Worm (Caenorhabditis elegans) whole organism, L4 larva: ENCODE data around the gene pbs-1.

Experiments
- F10B5.3 ChIP-seq: sonication (generic microtip); optimal IDR thresholded peaks from 2 replicates; lab custom pipeline; 2016; ENCODE audit warnings: mild to moderate bottlenecking, missing genetic modification characterization, missing compliant biosample characterization
- F26F4.8 ChIP-seq: fragments of 200-800 bp; sonication (Bioruptor generic); conservative IDR thresholded peaks from 2 replicates; pipeline ENCODE4 v1.3.6; 2022; ENCODE audit warnings: missing genetic modification characterization, missing compliant biosample characterization
- F37D6.2 ChIP-seq: sonication (generic microtip); optimal IDR thresholded peaks from 2 replicates; lab custom pipeline; 2016; ENCODE audit warnings: mild to moderate bottlenecking, missing genetic modification characterization, missing compliant biosample characterization
- Y105C5A.15 ChIP-seq: fragments of 200-800 bp; sonication (Bioruptor generic); IDR thresholded peaks from 2 replicates; pipeline ENCODE4 v1.3.6; 2022; ENCODE audit warnings: missing genetic modification characterization, missing compliant biosample characterization
- ZK546.5 ChIP-seq, 2 experiments: sonication (generic microtip); optimal IDR thresholded peaks; 2 replicates each; lab custom pipeline; 2017; ENCODE audit warnings: missing biosample characterization in 2 of 2, missing genetic modification characterization in 2 of 2
- aha-1 ChIP-seq: fragments of 150-350 bp; peaks from one replicate; lab custom pipeline; 2014; ENCODE audit warnings: missing biosample characterization, missing genetic modification characterization
- ama-1 ChIP-seq: fragments of 150-350 bp; optimal IDR thresholded peaks from 2 replicates; lab custom pipeline; 2014; ENCODE audit warnings: inconsistent platforms, mixed read lengths
- arid-1 ChIP-seq: fragments of 200-800 bp; sonication (Bioruptor generic); conservative IDR thresholded peaks from 2 replicates; pipeline ENCODE4 v1.3.6; 2022; ENCODE audit warnings: missing genetic modification reagents, missing genetic modification characterization, missing compliant biosample characterization
- ceh-20 ChIP-seq: fragments of 200-800 bp; sonication (Bioruptor generic); IDR thresholded peaks from 2 replicates; pipeline ENCODE4 v1.3.6; 2022; ENCODE audit warnings: missing genetic modification reagents, missing genetic modification characterization, missing compliant biosample characterization
- ceh-32 ChIP-seq: sonication (generic microtip); optimal IDR thresholded peaks from 2 replicates; lab custom pipeline; 2016; ENCODE audit warnings: mild to moderate bottlenecking, missing genetic modification characterization, missing compliant biosample characterization; ENCODE audit not compliant: poor library complexity
- ceh-44 ChIP-seq: fragments of 200-800 bp; sonication (Bioruptor generic); IDR thresholded peaks from 2 replicates; pipeline ENCODE4 v1.3.6; 2022; ENCODE audit warnings: missing genetic modification reagents, missing genetic modification characterization, missing compliant biosample characterization
- ceh-62 ChIP-seq: sonication (generic microtip); optimal IDR thresholded peaks from 2 replicates; lab custom pipeline; 2017; ENCODE audit warnings: missing biosample characterization, missing genetic modification characterization
- daf-16 ChIP-seq, 3 experiments: sonication (generic microtip); optimal IDR thresholded peaks; 2 replicates each; lab custom pipeline; 2016 to 2017; ENCODE audit warnings: missing genetic modification characterization in 3 of 3, missing genetic modification reagents in 3 of 3, mild to moderate bottlenecking in 2 of 3, missing compliant biosample characterization in 2 of 3, missing biosample characterization in 1 of 3, moderate library complexity in 1 of 3
- daf-8 ChIP-seq: fragments of 200-800 bp; sonication (Bioruptor generic); IDR thresholded peaks from 2 replicates; pipeline ENCODE4 v1.3.6; 2022; ENCODE audit warnings: missing genetic modification characterization, missing compliant biosample characterization
- dmd-8 ChIP-seq: fragments of 200-800 bp; sonication (Bioruptor generic); IDR thresholded peaks from 2 replicates; pipeline ENCODE4 v1.3.6; 2022; ENCODE audit warnings: missing genetic modification characterization, missing compliant biosample characterization
- egl-43 ChIP-seq: fragments of 200-800 bp; sonication (Bioruptor generic); IDR thresholded peaks from 2 replicates; pipeline ENCODE4 v1.3.6; 2022; ENCODE audit warnings: missing genetic modification reagents, missing genetic modification characterization, missing compliant biosample characterization
- gei-8 ChIP-seq: fragments of 200-800 bp; sonication (Bioruptor generic); optimal IDR thresholded peaks from 2 replicates; lab custom pipeline; 2018; ENCODE audit warnings: mild to moderate bottlenecking, missing genetic modification characterization, missing compliant biosample characterization
- hmg-1.1 ChIP-seq: fragments of 200-800 bp; sonication (Bioruptor generic); IDR thresholded peaks from 2 replicates; pipeline ENCODE4 v1.3.6; 2022; ENCODE audit warnings: missing genetic modification reagents, missing genetic modification characterization, missing compliant biosample characterization
- jun-1 ChIP-seq: fragments of 150-350 bp; optimal IDR thresholded peaks from 2 replicates; lab custom pipeline; 2014; ENCODE audit warnings: missing biosample characterization, missing genetic modification reagents, missing genetic modification characterization
- lin-13 ChIP-seq: fragments of 150-350 bp; optimal IDR thresholded peaks from 2 replicates; lab custom pipeline; 2014; ENCODE audit warnings: missing biosample characterization, missing genetic modification reagents, missing genetic modification characterization
- lin-15B ChIP-seq: fragments of 150-350 bp; sonication (generic microtip); optimal IDR thresholded peaks from 3 replicates; lab custom pipeline; 2014; ENCODE audit warnings: missing biosample characterization, missing genetic modification characterization
- madf-5 ChIP-seq, 2 experiments: fragments of 200-800 bp; sonication (Bioruptor generic); IDR thresholded peaks; 2 replicates each; pipeline ENCODE4 v1.3.6; 2022; ENCODE audit warnings: missing compliant biosample characterization in 2 of 2, missing genetic modification characterization in 2 of 2
- nhr-10 ChIP-seq: fragments of 150-350 bp; optimal IDR thresholded peaks from 2 replicates; lab custom pipeline; 2014; ENCODE audit warnings: missing biosample characterization, missing genetic modification characterization
- nhr-102 ChIP-seq: sonication (generic microtip); optimal IDR thresholded peaks from 2 replicates; lab custom pipeline; 2016; ENCODE audit warnings: mild to moderate bottlenecking, missing genetic modification characterization, moderate library complexity, missing compliant biosample characterization
- nhr-25 ChIP-seq: sonication (generic microtip); optimal IDR thresholded peaks from 2 replicates; lab custom pipeline; 2017; ENCODE audit warnings: missing genetic modification characterization, mild to moderate bottlenecking, missing compliant biosample characterization, antibody characterized with exemption, moderate library complexity, borderline replicate concordance; ENCODE audit not compliant: insufficient read depth
- nhr-41 ChIP-seq: fragments of 200-800 bp; sonication (Bioruptor generic); IDR thresholded peaks from 2 replicates; pipeline ENCODE4 v1.3.6; 2022; ENCODE audit warnings: missing genetic modification reagents, missing genetic modification characterization, missing compliant biosample characterization
- pha-4 ChIP-seq, 2 experiments: fragments of 150-350 bp in 1 of 2; fragments of 200-800 bp in 1 of 2; sonication (Bioruptor generic) in 1 of 2; IDR thresholded peaks in 1 of 2; optimal IDR thresholded peaks in 1 of 2; 2 replicates each; pipeline versions ENCODE4 v1.3.6 to Lab custom; 2014 to 2022; ENCODE audit warnings: missing genetic modification characterization in 2 of 2, missing genetic modification reagents in 2 of 2, missing biosample characterization in 1 of 2, missing compliant biosample characterization in 1 of 2
- pqm-1 ChIP-seq: sonication (generic microtip); optimal IDR thresholded peaks from 2 replicates; lab custom pipeline; 2017; ENCODE audit warnings: missing biosample characterization, missing genetic modification characterization
- rbr-2 ChIP-seq: sonication (generic microtip); optimal IDR thresholded peaks from 2 replicates; lab custom pipeline; 2016; ENCODE audit warnings: missing genotype, missing genetic modification characterization, missing compliant biosample characterization
- snpc-1.2 ChIP-seq: fragments of 200-800 bp; sonication (Bioruptor generic); IDR thresholded peaks from 2 replicates; pipeline ENCODE4 v1.3.6; 2022; ENCODE audit warnings: missing genetic modification reagents, missing genetic modification characterization, missing compliant biosample characterization
- tra-1 ChIP-seq: fragments of 200-800 bp; sonication (Bioruptor generic); IDR thresholded peaks from 2 replicates; pipeline ENCODE4 v1.3.6; 2022; ENCODE audit warnings: missing genetic modification reagents, missing genetic modification characterization, missing compliant biosample characterization
- unc-39 ChIP-seq: sonication (generic microtip); optimal IDR thresholded peaks from 2 replicates; lab custom pipeline; 2017; ENCODE audit warnings: missing biosample characterization, missing genetic modification characterization
- vab-7 ChIP-seq: fragments of 200-800 bp; sonication (Bioruptor generic); IDR thresholded peaks from 2 replicates; pipeline ENCODE4 v1.3.6; 2022; ENCODE audit warnings: missing genetic modification reagents, missing genetic modification characterization, missing compliant biosample characterization
- zag-1 ChIP-seq: fragments of 150-350 bp; optimal IDR thresholded peaks from 2 replicates; lab custom pipeline; 2014; ENCODE audit warnings: missing biosample characterization, missing genetic modification characterization
- zfp-2 ChIP-seq: sonication (generic microtip); optimal IDR thresholded peaks from 2 replicates; lab custom pipeline; 2016; ENCODE audit warnings: mild to moderate bottlenecking, missing genetic modification characterization, missing compliant biosample characterization
- zip-2 ChIP-seq: fragments of 150-350 bp; optimal IDR thresholded peaks from 2 replicates; lab custom pipeline; 2014; ENCODE audit warnings: missing biosample characterization, missing genetic modification characterization
- ztf-11 ChIP-seq: fragments of 150-350 bp; optimal IDR thresholded peaks from 2 replicates; lab custom pipeline; 2014; ENCODE audit warnings: missing biosample characterization, missing genetic modification characterization
- ztf-7 ChIP-seq: fragments of 150-350 bp; optimal IDR thresholded peaks from 2 replicates; lab custom pipeline; 2014; ENCODE audit warnings: missing biosample characterization, missing genetic modification characterization

pbs-1 gene

DNA sequence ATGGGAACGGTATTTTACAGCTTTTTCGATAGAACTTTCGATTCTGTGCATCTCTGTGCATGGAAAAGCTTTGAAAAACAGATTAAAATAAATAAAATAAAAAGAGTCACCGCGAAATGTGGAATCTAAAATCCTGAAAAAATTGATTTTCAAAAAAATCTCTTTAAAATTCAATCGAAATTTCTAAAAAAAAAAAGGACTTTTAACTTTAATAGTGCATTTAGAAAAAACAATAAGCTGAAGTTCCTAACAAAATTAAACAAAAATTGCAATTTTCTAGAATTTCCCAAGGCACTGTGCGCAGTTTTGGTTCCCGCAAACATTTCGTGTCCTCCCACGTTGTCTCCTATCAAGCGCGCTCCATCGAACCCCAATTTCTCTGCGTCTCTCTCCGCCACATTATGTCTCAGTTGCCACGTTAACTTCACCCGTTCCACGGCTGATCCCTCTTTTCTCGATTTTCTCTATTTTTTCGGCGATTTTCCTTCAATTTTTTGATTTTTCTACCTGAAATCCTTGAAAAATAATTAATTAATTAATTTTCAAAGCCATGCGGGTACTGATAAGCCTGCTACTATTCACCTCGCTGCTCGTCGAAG, 36.0 kb upstream of the pbs-1 start, which contains the start of the genes Y41D4A.6 and Y41D4A.4 (continued):
- TF ChIP-seq ztf-7 (peak; percentile 10), zag-1 (tag; lab: Kevin White, UChicago) (no peak), ztf-11 (tag; lab: Kevin White, UChicago) (no peak), nhr-10 (tag; lab: Kevin White, UChicago) (no peak), Y105C5A.15 (no peak), rbr-2 (tag; lab: Kevin White, UChicago) (peak; percentile 87), nhr-102 (tag; lab: Kevin White, UChicago) (peak; percentile 48), nhr-25 (tag; lab: Kevin White, UChicago) (peak; percentile 77), egl-43 (peak; percentile 64; the same call in 1 of the 2 replicates), vab-7 (GFP tag; lab: Robert Waterston, UW) (peak; percentile 87), ama-1 (lab: Kevin White, UChicago) (no peak), daf-16 (GFP tag; optimal IDR thresholded peaks at IDR 0.05; lab: Kevin White, UChicago) (no peak), daf-16 (tag; optimal IDR thresholded peaks at IDR 0.05; lab: Kevin White, UChicago) (peak; percentile 19), pqm-1 (no peak), dmd-8 (no peak), daf-8 (GFP tag; lab: Robert Waterston, UW) (no peak), arid-1 (GFP tag; lab: Robert Waterston, UW) (peak; percentile 61), ceh-20 (GFP tag; lab: Robert Waterston, UW) (peak; percentile 69), lin-13 (GFP tag; lab: Kevin White, UChicago) (peak; percentile 78), aha-1 (tag; lab: Kevin White, UChicago) (peak; percentile 95), ceh-32 (tag; lab: Kevin White, UChicago) (no peak), F26F4.8 (GFP tag; lab: Robert Waterston, UW) (no peak), madf-5 (GFP tag; IDR thresholded peaks at IDR 0.05; lab: Robert Waterston, UW) (0 out of 4 replicates have a peak, but pooled peaks have one; percentile 8 to 47), jun-1 (tag; lab: Kevin White, UChicago) (no peak), ceh-62 (tag; lab: Kevin White, UChicago) (no peak), tra-1 (GFP tag; lab: Robert Waterston, UW) (no peak), zip-2 (tag; lab: Kevin White, UChicago) (no peak), F37D6.2 (peak; percentile 54), lin-15B (tag; lab: Kevin White, UChicago) (peak; percentile 37), snpc-1.2 (GFP tag; lab: Robert Waterston, UW) (no peak), nhr-41 (GFP tag; lab: Robert Waterston, UW) (no peak), zfp-2 (tag; lab: Kevin White, UChicago) (peak; percentile 10), pha-4 (GFP tag; IDR thresholded peaks at IDR 0.05; lab: Robert Waterston, UW) (0 out of 2 replicates have a peak, but pooled peaks have one; percentile 54), pha-4 (tag; optimal IDR thresholded peaks at IDR 0.05; lab: Kevin White, UChicago) (peak; percentile 54), hmg-1.1 (peak; percentile 76), ceh-44 (GFP tag; lab: Robert Waterston, UW) (peak; percentile 94), F10B5.3 (tag; lab: Kevin White, UChicago) (no peak), gei-8 (no peak), ZK546.5 (tag; optimal IDR thresholded peaks at IDR 0.05; lab: Kevin White, UChicago) (no peak), unc-39 (tag; lab: Kevin White, UChicago) (no peak)
